Worm (Caenorhabditis elegans) whole organism, L3 larva: Measurements from ENCODE around the gene gst-35.
A peak's percentile ranks its signal among the peaks of the same experiment; 100 is the strongest.

Experiments used
- R02D3.7 ChIP-seq: fragments of 150-350 bp; optimal IDR thresholded peaks from 2 replicates; lab custom pipeline; 2014; ENCODE audit warnings: missing biosample characterization, missing genetic modification characterization
- ZK546.5 ChIP-seq: sonication (generic microtip); optimal IDR thresholded peaks from 2 replicates; lab custom pipeline; 2017; ENCODE audit warnings: missing biosample characterization, missing genetic modification characterization
- aly-2 ChIP-seq: fragments of 150-350 bp; optimal IDR thresholded peaks from 2 replicates; lab custom pipeline; 2014; ENCODE audit warnings: missing biosample characterization, missing genetic modification characterization
- ceh-16 ChIP-seq: sonication (generic microtip); optimal IDR thresholded peaks from 2 replicates; lab custom pipeline; 2017; ENCODE audit warnings: missing biosample characterization, missing genetic modification characterization
- ceh-28 ChIP-seq: fragments of 150-350 bp; optimal IDR thresholded peaks from 2 replicates; lab custom pipeline; 2014; ENCODE audit warnings: missing biosample characterization, missing genetic modification reagents, missing genetic modification characterization
- ceh-9 ChIP-seq: sonication (generic microtip); optimal IDR thresholded peaks from 2 replicates; lab custom pipeline; 2018; ENCODE audit warnings: missing biosample characterization, missing genetic modification characterization
- daf-12 ChIP-seq: fragments of 150-350 bp; optimal IDR thresholded peaks from 2 replicates; lab custom pipeline; 2014; ENCODE audit warnings: missing biosample characterization, missing genetic modification reagents, missing genetic modification characterization
- egl-27 ChIP-seq: sonication (generic microtip); optimal IDR thresholded peaks from 4 replicates; lab custom pipeline; 2017; ENCODE audit warnings: missing biosample characterization, missing genetic modification reagents, missing genetic modification characterization
- egl-5 ChIP-seq: fragments of 150-350 bp; optimal IDR thresholded peaks from 2 replicates; lab custom pipeline; 2017; ENCODE audit warnings: missing biosample characterization, missing genetic modification reagents, missing genetic modification characterization, inconsistent platforms
- elt-1 ChIP-seq: fragments of 150-350 bp; optimal IDR thresholded peaks from 2 replicates; lab custom pipeline; 2014; ENCODE audit warnings: missing biosample characterization, missing genetic modification characterization
- elt-2 ChIP-seq: sonication (generic microtip); optimal IDR thresholded peaks from 2 replicates; lab custom pipeline; 2016; ENCODE audit warnings: missing genetic modification reagents, mild to moderate bottlenecking, missing genetic modification characterization, missing compliant biosample characterization
- eor-1 ChIP-seq, 2 experiments: fragments of 150-350 bp; optimal IDR thresholded peaks; 2 replicates each; lab custom pipeline; 2014 to 2018; ENCODE audit warnings: missing biosample characterization in 2 of 2, missing genetic modification characterization in 2 of 2
- fkh-2 ChIP-seq: fragments of 150-350 bp; optimal IDR thresholded peaks from 2 replicates; lab custom pipeline; 2014; ENCODE audit warnings: missing biosample characterization, missing genetic modification reagents, missing genetic modification characterization
- hmg-11 ChIP-seq: sonication (generic microtip); optimal IDR thresholded peaks from 2 replicates; lab custom pipeline; 2016; ENCODE audit warnings: missing genetic modification characterization, missing compliant biosample characterization
- jun-1 ChIP-seq: fragments of 150-350 bp; optimal IDR thresholded peaks from 2 replicates; lab custom pipeline; 2014; ENCODE audit warnings: missing biosample characterization, missing genetic modification reagents, missing genetic modification characterization
- lin-15B ChIP-seq: fragments of 150-350 bp; optimal IDR thresholded peaks from 2 replicates; lab custom pipeline; 2014; ENCODE audit warnings: missing biosample characterization, missing genetic modification characterization
- mdl-1 ChIP-seq: fragments of 150-350 bp; optimal IDR thresholded peaks from 2 replicates; lab custom pipeline; 2014; ENCODE audit warnings: missing biosample characterization, missing genetic modification characterization
- mml-1 ChIP-seq: fragments of 150-350 bp; sonication (generic microtip); optimal IDR thresholded peaks from 3 replicates; lab custom pipeline; 2014; ENCODE audit warnings: missing biosample characterization, missing genetic modification characterization
- nfya-1 ChIP-seq: sonication (generic microtip); optimal IDR thresholded peaks from 2 replicates; lab custom pipeline; 2017; ENCODE audit warnings: missing genetic modification characterization, mild to moderate bottlenecking, missing compliant biosample characterization, antibody characterized with exemption, moderate library complexity; ENCODE audit not compliant: insufficient read depth
- nhr-11 ChIP-seq: fragments of 150-350 bp; optimal IDR thresholded peaks from 2 replicates; lab custom pipeline; 2014; ENCODE audit warnings: missing biosample characterization, missing genetic modification characterization
- nhr-12 ChIP-seq: fragments of 150-350 bp; optimal IDR thresholded peaks from 2 replicates; lab custom pipeline; 2014; ENCODE audit warnings: missing biosample characterization, missing genetic modification characterization
- nhr-23 ChIP-seq: fragments of 150-350 bp; optimal IDR thresholded peaks from 2 replicates; lab custom pipeline; 2014; ENCODE audit warnings: missing biosample characterization, missing genetic modification reagents, missing genetic modification characterization
- nhr-237 ChIP-seq: fragments of 150-350 bp; optimal IDR thresholded peaks from 2 replicates; lab custom pipeline; 2014; ENCODE audit warnings: missing biosample characterization, missing genetic modification characterization
- nhr-25 ChIP-seq: sonication (generic microtip); optimal IDR thresholded peaks from 2 replicates; lab custom pipeline; 2017; ENCODE audit warnings: missing biosample characterization, missing genetic modification characterization
- nhr-28 ChIP-seq: fragments of 150-350 bp; optimal IDR thresholded peaks from 2 replicates; lab custom pipeline; 2014; ENCODE audit warnings: missing biosample characterization, missing genetic modification characterization
- nhr-43 ChIP-seq: sonication (generic microtip); optimal IDR thresholded peaks from 2 replicates; lab custom pipeline; 2016; ENCODE audit warnings: mild to moderate bottlenecking, missing genetic modification characterization, missing compliant biosample characterization; ENCODE audit not compliant: poor library complexity, severe bottlenecking
- nhr-76 ChIP-seq: fragments of 150-350 bp; sonication (generic microtip); optimal IDR thresholded peaks from 5 replicates; lab custom pipeline; 2014; ENCODE audit warnings: missing biosample characterization, missing genetic modification characterization
- nhr-77 ChIP-seq: fragments of 150-350 bp; optimal IDR thresholded peaks from 2 replicates; lab custom pipeline; 2014; ENCODE audit warnings: missing biosample characterization, missing genetic modification characterization
- pha-4 ChIP-seq: fragments of 150-350 bp; optimal IDR thresholded peaks from 2 replicates; lab custom pipeline; 2014; ENCODE audit warnings: missing biosample characterization, missing genetic modification reagents, missing genetic modification characterization
- skn-1 ChIP-seq: fragments of 150-350 bp; optimal IDR thresholded peaks from 2 replicates; lab custom pipeline; 2014; ENCODE audit warnings: missing biosample characterization, missing genetic modification characterization
- snpc-4 ChIP-seq: fragments of 150-350 bp; optimal IDR thresholded peaks from 2 replicates; lab custom pipeline; 2014; ENCODE audit warnings: missing biosample characterization, missing genetic modification characterization
- tbx-2 ChIP-seq: sonication (generic microtip); optimal IDR thresholded peaks from 2 replicates; lab custom pipeline; 2016; ENCODE audit warnings: mild to moderate bottlenecking, missing genetic modification characterization, missing compliant biosample characterization
- unc-39 ChIP-seq: sonication (generic microtip); optimal IDR thresholded peaks from 4 replicates; lab custom pipeline; 2017; ENCODE audit warnings: missing biosample characterization, missing genetic modification characterization

gst-35 gene

ce11 chrII:15164453-15164852 lies 20.7 kb downstream of the gst-35 start, which contains the start of gene gst-26:
gst-26 (minus strand) TSS chrII:15164553.
- TF ChIP-seq elt-2 (tag; lab: Kevin White, UChicago) (peak; percentile 26), nhr-77 (tag; lab: Kevin White, UChicago) (no peak)

ce11 chrII:15158364-15158763 lies 26.8 kb downstream of the gst-35 start:
- TF ChIP-seq hmg-11 (tag; lab: Kevin White, UChicago) (no peak), skn-1 (tag; lab: Kevin White, UChicago) (no peak), nfya-1 (tag; lab: Kevin White, UChicago) (no peak), mml-1 (tag; lab: Kevin White, UChicago) (no peak), aly-2 (tag; lab: Kevin White, UChicago) (no peak), R02D3.7 (no peak), ceh-16 (tag; lab: Kevin White, UChicago) (no peak), nhr-77 (tag; lab: Kevin White, UChicago) (no peak), nhr-23 (tag; lab: Kevin White, UChicago) (no peak), daf-12 (no peak), nhr-28 (tag; lab: Kevin White, UChicago) (no peak), nhr-25 (no peak), eor-1 (tag; optimal IDR thresholded peaks at IDR 0.05; lab: Kevin White, UChicago) (no peak)
- TF ChIP-seq, all 47 proteins: peak for 0

DNA sequence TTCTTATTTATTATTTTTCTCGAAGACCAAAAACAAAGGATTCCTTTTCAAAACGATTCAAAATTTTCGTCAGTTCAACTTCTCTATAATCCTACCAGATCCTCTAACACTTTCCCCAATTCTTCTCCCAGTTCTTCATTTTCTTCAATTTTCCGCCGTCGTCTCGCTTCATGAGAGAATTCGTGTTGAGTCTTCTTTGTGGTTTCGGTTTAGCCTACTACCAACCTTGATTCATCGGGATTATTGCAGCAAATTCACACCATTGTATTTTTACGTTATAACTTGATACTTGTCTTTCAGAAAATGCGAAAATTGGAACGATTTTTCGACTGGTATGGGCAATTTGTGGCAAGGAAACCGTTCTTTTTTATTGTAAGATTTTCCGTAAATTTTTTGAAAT lies 27.3 kb downstream of the gst-35 start, which contains the start of gene ptr-20:
TSS of gene ptr-20 (plus strand) at position 301 of the 400 bp plus-strand sequence.
- TF ChIP-seq skn-1 (tag; lab: Kevin White, UChicago) = no peak
- TF ChIP-seq elt-1 (tag; lab: Kevin White, UChicago) = no peak
- no peak for TF ChIP-seq ceh-9 (tag; lab: Kevin White, UChicago)
- TF ChIP-seq nhr-12 (tag; lab: Kevin White, UChicago) = no peak
- TF ChIP-seq mdl-1 = no peak
- TF ChIP-seq egl-27 (tag; lab: Kevin White, UChicago) = no peak
- no peak for TF ChIP-seq aly-2 (tag; lab: Kevin White, UChicago)
- TF ChIP-seq nhr-237 (tag; lab: Kevin White, UChicago) = no peak
- no peak for TF ChIP-seq nfya-1 (tag; lab: Kevin White, UChicago)
- TF ChIP-seq nhr-76 (tag; lab: Kevin White, UChicago) = no peak
- TF ChIP-seq, all 47 proteins: peak for 0

DNA sequence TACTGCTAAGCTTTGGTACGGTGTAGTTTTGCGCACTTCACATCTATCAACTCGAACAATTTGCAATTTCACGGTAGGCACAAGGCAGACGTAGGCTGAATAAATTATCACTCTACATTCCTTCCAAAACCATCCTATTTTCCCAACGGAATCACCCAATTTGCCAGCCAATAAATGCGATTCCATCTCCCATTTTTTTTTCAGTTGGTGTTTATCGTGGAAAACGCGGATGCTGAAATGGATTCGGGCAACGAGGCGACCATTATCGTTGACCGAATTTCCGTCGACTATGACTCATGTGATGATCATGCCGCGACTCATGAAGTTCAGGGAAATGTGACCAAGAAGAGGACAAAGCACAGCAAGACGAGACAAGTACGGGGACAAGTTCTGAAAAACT lies 36.7 kb downstream of the gst-35 start:
- TF ChIP-seq skn-1 (tag; lab: Kevin White, UChicago) = no peak
- TF ChIP-seq aly-2 (tag; lab: Kevin White, UChicago) = no peak
- TF ChIP-seq nfya-1 (tag; lab: Kevin White, UChicago) = no peak
- TF ChIP-seq jun-1 (tag; lab: Kevin White, UChicago) = no peak
- no peak for TF ChIP-seq lin-15B (tag; lab: Kevin White, UChicago)
- TF ChIP-seq egl-5 (tag; lab: Kevin White, UChicago) = peak; percentile 61
- TF ChIP-seq nhr-77 (tag; lab: Kevin White, UChicago) = no peak

DNA sequence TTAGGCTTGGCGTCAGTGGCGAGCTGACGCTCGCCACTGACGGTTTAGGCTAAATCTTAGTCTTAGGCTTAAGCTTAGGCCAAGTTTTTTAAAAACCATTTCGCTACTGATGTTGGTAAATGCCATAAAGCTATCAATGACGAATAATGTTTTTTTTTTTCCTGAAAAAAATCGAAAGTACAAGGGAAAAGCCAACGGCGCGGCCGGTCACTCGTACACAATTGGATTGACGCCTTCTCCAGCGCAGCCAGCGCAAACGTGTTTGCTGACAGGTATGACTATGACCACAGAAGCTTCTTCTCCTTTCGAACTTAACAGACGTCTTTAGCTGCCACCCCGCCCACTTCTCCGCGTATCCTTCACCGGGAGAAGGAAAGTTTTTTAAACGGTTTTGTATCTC lies 39.6 kb downstream of the gst-35 start, which contains the start of gene Y53F4B.27:
TSS of gene Y53F4B.27 (plus strand) at position 301 of the 400 bp plus-strand sequence.
- TF ChIP-seq R02D3.7 (no peak), mdl-1 (no peak), hmg-11 (tag; lab: Kevin White, UChicago) (no peak), fkh-2 (tag; lab: Kevin White, UChicago) (no peak), ceh-28 (tag; lab: Kevin White, UChicago) (no peak), skn-1 (tag; lab: Kevin White, UChicago) (no peak), unc-39 (tag; lab: Kevin White, UChicago) (no peak), ZK546.5 (tag; lab: Kevin White, UChicago) (no peak), ceh-9 (tag; lab: Kevin White, UChicago) (no peak), mml-1 (tag; lab: Kevin White, UChicago) (no peak), nhr-12 (tag; lab: Kevin White, UChicago) (no peak), nhr-43 (tag; lab: Kevin White, UChicago) (no peak), nhr-77 (tag; lab: Kevin White, UChicago) (no peak), daf-12 (no peak), snpc-4 (tag; lab: Kevin White, UChicago) (no peak), tbx-2 (tag; lab: Kevin White, UChicago) (no peak), nhr-11 (tag; lab: Kevin White, UChicago) (no peak), elt-2 (tag; lab: Kevin White, UChicago) (no peak), pha-4 (tag; lab: Kevin White, UChicago) (no peak)
